Worm (Caenorhabditis elegans) whole organism, L4 larva: ENCODE measurements around the gene ddx-19.

ENCODE experiments used
- F44E2.7 ChIP-seq: fragments of 200-800 bp; sonication (Bioruptor generic); IDR thresholded peaks from 2 replicates; pipeline ENCODE4 v2.1.2; 2022; ENCODE audit warnings: missing genetic modification characterization, missing compliant biosample characterization
- Y5F2A.4 ChIP-seq: fragments of 200-800 bp; sonication (Bioruptor generic); optimal IDR thresholded peaks from 2 replicates; lab custom pipeline; 2018; ENCODE audit warnings: mild to moderate bottlenecking, missing genetic modification characterization, missing compliant biosample characterization
- Y75B8A.6 ChIP-seq: fragments of 200-800 bp; sonication (Bioruptor generic); IDR thresholded peaks from 2 replicates; pipeline ENCODE4 v1.3.6; 2022; ENCODE audit warnings: missing genetic modification reagents, missing genetic modification characterization, missing compliant biosample characterization
- ZK337.2 ChIP-seq: fragments of 200-800 bp; sonication (Bioruptor generic); IDR thresholded peaks from 2 replicates; pipeline ENCODE4 v1.3.6; 2022; ENCODE audit warnings: missing genetic modification reagents, missing genetic modification characterization, missing compliant biosample characterization
- aha-1 ChIP-seq: fragments of 150-350 bp; peaks from one replicate; lab custom pipeline; 2014; ENCODE audit warnings: missing biosample characterization, missing genetic modification characterization
- aly-2 ChIP-seq: sonication (generic microtip); optimal IDR thresholded peaks from 2 replicates; lab custom pipeline; 2018; ENCODE audit warnings: missing biosample characterization, missing genetic modification characterization
- arid-1 ChIP-seq: fragments of 200-800 bp; sonication (Bioruptor generic); conservative IDR thresholded peaks from 2 replicates; pipeline ENCODE4 v1.3.6; 2022; ENCODE audit warnings: missing genetic modification reagents, missing genetic modification characterization, missing compliant biosample characterization
- ceh-62 ChIP-seq: sonication (generic microtip); optimal IDR thresholded peaks from 2 replicates; lab custom pipeline; 2017; ENCODE audit warnings: missing biosample characterization, missing genetic modification characterization
- daf-19 ChIP-seq: fragments of 200-800 bp; sonication (Bioruptor generic); conservative IDR thresholded peaks from 2 replicates; pipeline ENCODE4 v1.3.6; 2022; ENCODE audit warnings: missing genetic modification characterization, missing compliant biosample characterization
- dpl-1 ChIP-seq: fragments of 150-350 bp; optimal IDR thresholded peaks from 2 replicates; lab custom pipeline; 2014; ENCODE audit warnings: missing biosample characterization, missing genetic modification reagents, missing genetic modification characterization
- egl-27 ChIP-seq: sonication (generic microtip); optimal IDR thresholded peaks from 3 replicates; lab custom pipeline; 2017; ENCODE audit warnings: missing biosample characterization, missing genetic modification reagents, missing genetic modification characterization
- gei-8 ChIP-seq: fragments of 200-800 bp; sonication (Bioruptor generic); optimal IDR thresholded peaks from 2 replicates; lab custom pipeline; 2018; ENCODE audit warnings: mild to moderate bottlenecking, missing genetic modification characterization, missing compliant biosample characterization
- hlh-11 ChIP-seq: fragments of 200-800 bp; sonication (Bioruptor generic); optimal IDR thresholded peaks from 2 replicates; lab custom pipeline; 2018; ENCODE audit warnings: mild to moderate bottlenecking, missing genetic modification characterization, missing compliant biosample characterization
- jun-1 ChIP-seq: fragments of 150-350 bp; optimal IDR thresholded peaks from 2 replicates; lab custom pipeline; 2014; ENCODE audit warnings: missing biosample characterization, missing genetic modification reagents, missing genetic modification characterization
- lin-1 ChIP-seq: fragments of 200-800 bp; sonication (Bioruptor generic); IDR thresholded peaks from 2 replicates; pipeline ENCODE4 v1.3.6; 2022; ENCODE audit warnings: missing genetic modification reagents, missing genetic modification characterization, missing compliant biosample characterization
- lin-38 ChIP-seq: fragments of 200-800 bp; sonication (Bioruptor generic); IDR thresholded peaks from 2 replicates; pipeline ENCODE4 v1.3.6; 2022; ENCODE audit warnings: missing genetic modification reagents, missing genetic modification characterization, missing compliant biosample characterization
- lin-39 ChIP-seq: fragments of 150-350 bp; optimal IDR thresholded peaks from 2 replicates; lab custom pipeline; 2014; ENCODE audit warnings: missing biosample characterization, missing genetic modification reagents, missing genetic modification characterization
- mdl-1 ChIP-seq, 2 experiments: fragments of 150-350 bp in 1 of 2; sonication (generic microtip) in 1 of 2; optimal IDR thresholded peaks; 2 replicates each; lab custom pipeline; 2014 to 2017; ENCODE audit warnings: missing biosample characterization in 2 of 2, missing genetic modification characterization in 2 of 2
- mep-1 ChIP-seq: fragments of 150-350 bp; sonication (generic microtip); optimal IDR thresholded peaks from 3 replicates; lab custom pipeline; 2014; ENCODE audit warnings: missing biosample characterization, missing genetic modification characterization
- mxl-2 ChIP-seq: fragments of 200-800 bp; sonication (Bioruptor generic); conservative IDR thresholded peaks from 2 replicates; pipeline ENCODE4 v1.3.6; 2022; ENCODE audit warnings: missing genetic modification reagents, missing genetic modification characterization, missing compliant biosample characterization
- mxl-3 ChIP-seq: fragments of 200-800 bp; sonication (Bioruptor generic); optimal IDR thresholded peaks from 2 replicates; lab custom pipeline; 2018; ENCODE audit warnings: mild to moderate bottlenecking, missing genetic modification characterization, missing compliant biosample characterization
- nhr-102 ChIP-seq: sonication (generic microtip); optimal IDR thresholded peaks from 2 replicates; lab custom pipeline; 2016; ENCODE audit warnings: mild to moderate bottlenecking, missing genetic modification characterization, moderate library complexity, missing compliant biosample characterization
- nhr-111 ChIP-seq: fragments of 200-800 bp; sonication (Bioruptor generic); optimal IDR thresholded peaks from 2 replicates; lab custom pipeline; 2018; ENCODE audit warnings: mild to moderate bottlenecking, missing genetic modification characterization, missing compliant biosample characterization
- nhr-25 ChIP-seq: sonication (generic microtip); optimal IDR thresholded peaks from 2 replicates; lab custom pipeline; 2017; ENCODE audit warnings: missing genetic modification characterization, mild to moderate bottlenecking, missing compliant biosample characterization, antibody characterized with exemption, moderate library complexity, borderline replicate concordance; ENCODE audit not compliant: insufficient read depth
- nhr-28 ChIP-seq: fragments of 150-350 bp; optimal IDR thresholded peaks from 2 replicates; lab custom pipeline; 2014; ENCODE audit warnings: missing biosample characterization, missing genetic modification characterization
- nhr-41 ChIP-seq: fragments of 200-800 bp; sonication (Bioruptor generic); IDR thresholded peaks from 2 replicates; pipeline ENCODE4 v1.3.6; 2022; ENCODE audit warnings: missing genetic modification reagents, missing genetic modification characterization, missing compliant biosample characterization
- nhr-48 ChIP-seq: sonication (generic microtip); optimal IDR thresholded peaks from 2 replicates; lab custom pipeline; 2016; ENCODE audit warnings: mild to moderate bottlenecking, missing genetic modification characterization, missing compliant biosample characterization
- php-3 ChIP-seq: fragments of 200-800 bp; sonication (Bioruptor generic); IDR thresholded peaks from 2 replicates; pipeline ENCODE4 v1.3.6; 2022; ENCODE audit warnings: missing genetic modification reagents, missing genetic modification characterization, missing compliant biosample characterization
- spr-1 ChIP-seq: sonication (generic microtip); optimal IDR thresholded peaks from 2 replicates; lab custom pipeline; 2016; ENCODE audit warnings: mild to moderate bottlenecking, missing genetic modification characterization, missing compliant biosample characterization
- tag-97 ChIP-seq: fragments of 200-800 bp; sonication (Bioruptor generic); IDR thresholded peaks from 2 replicates; pipeline ENCODE4 v1.3.6; 2022; ENCODE audit warnings: missing genetic modification characterization, missing compliant biosample characterization
- unc-130 ChIP-seq: sonication (generic microtip); optimal IDR thresholded peaks from 2 replicates; lab custom pipeline; 2016; ENCODE audit warnings: missing genetic modification reagents, missing genetic modification characterization, missing compliant biosample characterization
- unc-62 ChIP-seq, 3 experiments: fragments of 150-350 bp in 1 of 3; sonication (generic microtip); optimal IDR thresholded peaks in 2 of 3; peaks in 1 of 3; 1 replicate in 1 of 3; 2 replicates in 2 of 3; lab custom pipeline; 2014 to 2017; ENCODE audit warnings: missing biosample characterization in 3 of 3, missing genetic modification characterization in 3 of 3, missing genetic modification reagents in 3 of 3, missing genotype in 1 of 3
- vab-7 ChIP-seq: fragments of 200-800 bp; sonication (Bioruptor generic); IDR thresholded peaks from 2 replicates; pipeline ENCODE4 v1.3.6; 2022; ENCODE audit warnings: missing genetic modification reagents, missing genetic modification characterization, missing compliant biosample characterization
- zfp-3 ChIP-seq: fragments of 200-800 bp; sonication (Bioruptor generic); conservative IDR thresholded peaks from 2 replicates; pipeline ENCODE4 v1.3.6; 2022; ENCODE audit warnings: missing genetic modification reagents, missing genetic modification characterization, missing compliant biosample characterization
- zip-2 ChIP-seq: fragments of 150-350 bp; optimal IDR thresholded peaks from 2 replicates; lab custom pipeline; 2014; ENCODE audit warnings: missing biosample characterization, missing genetic modification characterization

Gene ddx-19

DNA sequence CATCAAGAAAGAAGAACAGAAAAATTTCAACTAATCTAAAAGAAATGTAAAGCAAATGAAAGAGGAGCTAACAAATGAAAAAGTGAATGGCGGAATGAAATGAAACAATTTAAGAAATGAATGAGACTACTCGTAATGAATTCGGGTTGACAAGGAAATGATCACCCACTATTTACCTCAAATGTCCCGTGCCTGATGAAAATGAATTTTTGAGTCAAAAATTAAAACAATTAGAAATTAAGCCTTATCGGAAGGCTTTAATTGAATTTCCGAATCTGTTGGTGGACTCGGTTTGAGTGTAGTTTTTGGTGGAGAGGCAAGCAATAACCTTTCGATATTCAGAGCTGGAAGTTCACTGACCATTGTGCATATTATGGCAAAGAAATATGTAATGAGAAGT, 35.7 kb upstream of the ddx-19 start:
- TF ChIP-seq ZK337.2 (GFP tag; lab: Robert Waterston, UW) (no peak), unc-62 (GFP tag; optimal IDR thresholded peaks at IDR 0.05 in 1 of 2; lab: Kevin White, UChicago) (peak in 1 of 2 experiments; percentile 53), unc-62 (tag; optimal IDR thresholded peaks at IDR 0.05; lab: Kevin White, UChicago) (no peak), aha-1 (tag; lab: Kevin White, UChicago) (peak; percentile 63), tag-97 (no peak)

DNA sequence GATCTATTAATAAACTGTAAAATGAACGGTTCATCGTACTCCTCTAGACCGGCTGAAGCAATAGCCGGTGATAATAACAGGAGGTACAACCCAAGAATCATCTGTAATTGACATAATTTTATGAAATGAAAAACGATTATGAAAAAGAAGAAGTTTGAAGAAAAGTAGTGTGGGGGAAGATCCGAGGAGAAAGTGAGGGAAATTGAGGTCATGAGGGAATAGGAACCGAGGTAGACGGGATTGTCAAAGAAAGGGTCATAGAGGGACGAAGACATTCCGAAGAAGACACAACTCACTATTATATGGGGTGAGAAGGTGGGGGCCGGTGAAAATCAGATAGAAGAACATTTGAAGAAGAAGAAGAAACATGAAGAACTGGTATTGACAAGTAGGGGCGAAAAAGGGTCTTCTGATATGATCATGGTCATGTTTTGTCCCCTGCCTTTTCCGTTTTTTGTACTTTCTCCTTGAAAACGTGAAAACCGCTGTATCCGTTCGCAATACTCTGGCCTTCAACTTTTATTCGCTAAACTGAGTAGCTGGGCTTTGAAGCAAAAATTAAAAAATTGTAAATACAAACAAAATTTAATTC, 32.6 kb upstream of the ddx-19 start, which contains the start of gene oac-46:
oac-46 (minus strand) TSS at position 101 of the 592 bp plus-strand sequence.
- no peak for TF ChIP-seq lin-39 (tag; lab: Kevin White, UChicago)
- TF ChIP-seq nhr-25, result peak; percentile 44
- TF ChIP-seq unc-62 (GFP tag; optimal IDR thresholded peaks at IDR 0.05 in 1 of 2; lab: Kevin White, UChicago), result peak in 1 of 2 experiments; percentile 8
- no peak for TF ChIP-seq unc-62 (tag; optimal IDR thresholded peaks at IDR 0.05; lab: Kevin White, UChicago)
- TF ChIP-seq jun-1 (tag; lab: Kevin White, UChicago), result no peak
- no peak for TF ChIP-seq arid-1 (GFP tag; lab: Robert Waterston, UW)
- no peak for TF ChIP-seq nhr-41 (GFP tag; lab: Robert Waterston, UW)
- peak; percentile 19 for TF ChIP-seq mep-1 (tag; lab: Kevin White, UChicago)
- TF ChIP-seq nhr-28 (tag; lab: Kevin White, UChicago), result peak; percentile 21
- TF ChIP-seq aly-2 (tag; lab: Kevin White, UChicago), result no peak

- no peak for TF ChIP-seq unc-130 (GFP tag; lab: Kevin White, UChicago)
- TF ChIP-seq aha-1 (tag; lab: Kevin White, UChicago), result peak; percentile 54
These were observed 31.5 kb upstream of the ddx-19 start for ce11 chrII:8853238-8853637.

DNA sequence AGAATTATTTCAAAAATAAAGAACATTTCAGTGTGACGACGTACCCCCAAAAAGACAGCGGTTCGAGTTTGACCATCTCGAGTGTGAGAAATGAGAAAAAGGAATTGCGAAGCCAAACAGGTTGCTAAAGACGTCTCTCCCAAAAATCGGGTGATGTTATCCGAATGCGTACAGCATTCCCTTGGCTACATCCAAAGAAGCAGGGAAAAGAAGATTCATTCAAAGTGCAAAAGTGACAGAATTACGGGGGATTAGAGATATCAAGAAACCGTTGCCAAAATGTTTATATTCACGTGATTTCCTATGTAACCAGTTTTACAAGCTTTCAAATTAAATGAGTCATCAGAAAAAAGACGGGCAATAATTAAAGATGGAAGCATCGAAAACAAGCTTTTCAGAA, 30.7 kb upstream of the ddx-19 start:
- TF ChIP-seq hlh-11 (tag; lab: Kevin White, UChicago) (peak; percentile 60), nhr-48 (peak; percentile 68), gei-8 (GFP tag; lab: Kevin White, UChicago) (no peak), mdl-1 (tag; optimal IDR thresholded peaks at IDR 0.05; lab: Kevin White, UChicago) (peak in 1 of 2 experiments; percentile 19), nhr-28 (tag; lab: Kevin White, UChicago) (peak; percentile 47), nhr-25 (no peak), mxl-3 (GFP tag; lab: Kevin White, UChicago) (peak; percentile 33)

- TF ChIP-seq unc-62 (GFP tag; optimal IDR thresholded peaks at IDR 0.05 in 1 of 2; lab: Kevin White, UChicago) (peak in 1 of 2 experiments; percentile 81), unc-62 (tag; optimal IDR thresholded peaks at IDR 0.05; lab: Kevin White, UChicago) (no peak), nhr-25 (no peak)
These were observed 29.8 kb upstream of the ddx-19 start for ce11 chrII:8854874-8855273.

- no peak for TF ChIP-seq dpl-1 (GFP tag; lab: Kevin White, UChicago)
- TF ChIP-seq zfp-3 (GFP tag; lab: Robert Waterston, UW), result no peak
- no peak for TF ChIP-seq F44E2.7 (GFP tag; lab: Robert Waterston, UW)
- no peak for TF ChIP-seq nhr-111 (GFP tag; lab: Kevin White, UChicago)
- no peak for TF ChIP-seq Y75B8A.6 (GFP tag; lab: Robert Waterston, UW)
- no peak for TF ChIP-seq lin-38 (GFP tag; lab: Robert Waterston, UW)
- TF ChIP-seq ceh-62 (tag; lab: Kevin White, UChicago), result no peak
- TF ChIP-seq spr-1 (tag; lab: Kevin White, UChicago), result no peak
- TF ChIP-seq php-3 (GFP tag; lab: Robert Waterston, UW), result no peak
- no peak for TF ChIP-seq lin-1 (GFP tag; lab: Robert Waterston, UW)
- TF ChIP-seq unc-62 (GFP tag; optimal IDR thresholded peaks at IDR 0.05 in 1 of 2; lab: Kevin White, UChicago), result no peak
- TF ChIP-seq unc-62 (tag; optimal IDR thresholded peaks at IDR 0.05; lab: Kevin White, UChicago), result no peak
- no peak for TF ChIP-seq Y5F2A.4
- TF ChIP-seq mxl-2 (GFP tag; lab: Robert Waterston, UW), result no peak
- no peak for TF ChIP-seq vab-7 (GFP tag; lab: Robert Waterston, UW)
- no peak for TF ChIP-seq zip-2 (tag; lab: Kevin White, UChicago)
- no peak for TF ChIP-seq daf-19 (GFP tag; lab: Robert Waterston, UW)
- no peak for TF ChIP-seq egl-27 (tag; lab: Kevin White, UChicago)
- no peak for TF ChIP-seq nhr-102 (tag; lab: Kevin White, UChicago)
These were observed 28.2 kb upstream of the ddx-19 start for ce11 chrII:8856524-8856923.
